Fruit fly (Drosophila melanogaster): Measurements from ENCODE around the gene btsz.

DNA sequence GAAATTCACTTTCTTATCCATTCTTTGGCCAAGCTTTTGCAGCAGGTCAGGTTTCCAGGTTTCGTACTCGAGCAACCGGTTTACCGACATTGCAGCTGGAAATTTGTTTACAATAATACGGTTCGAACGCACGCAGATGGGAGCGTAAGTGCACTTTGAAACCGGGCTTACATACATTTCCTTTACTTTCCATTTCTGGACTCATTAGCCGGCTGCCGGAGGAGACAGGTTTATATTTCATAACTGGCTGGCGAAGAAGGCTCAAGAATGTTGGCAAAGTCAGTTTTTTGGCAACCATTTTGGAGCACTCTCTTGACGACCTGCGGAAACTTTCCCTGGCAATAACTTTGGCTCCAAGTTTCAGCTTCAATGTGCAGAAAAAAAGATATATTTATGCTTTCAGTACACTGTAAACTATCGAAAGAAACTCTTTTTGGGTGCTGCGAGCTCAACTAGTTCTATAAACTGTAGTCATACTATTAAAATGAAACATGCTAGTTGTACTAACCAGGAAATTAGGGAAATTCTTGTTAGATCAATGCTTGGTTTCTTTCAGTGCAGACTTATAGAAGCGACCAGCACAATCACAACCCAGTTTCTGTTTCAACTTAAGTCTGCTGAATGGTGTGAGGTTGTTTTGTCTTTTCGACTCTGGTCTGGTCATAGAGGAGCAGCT lies 28.2 kb downstream of the btsz start:
- TF ChIP-seq CG9932 (GFP tag; IDR thresholded peaks at IDR 0.05) (no peak), Antp (GFP tag; optimal IDR thresholded peaks at IDR 0.05) (no peak), CG3995 (GFP tag; optimal IDR thresholded peaks at IDR 0.05) (no peak), CG6683 (GFP tag; optimal IDR thresholded peaks at IDR 0.05) (no peak), Vsx1 (GFP tag; optimal IDR thresholded peaks at IDR 0.05) (no peak), CG8359 (GFP tag; optimal IDR thresholded peaks at IDR 0.05; ENCODE audit: borderline replicate concordance) (no peak), CG2678 (tag; optimal IDR thresholded peaks at IDR 0.05) (no peak), CG1792 (GFP tag; optimal IDR thresholded peaks at IDR 0.05) (no peak), CG13894 (tag; optimal IDR thresholded peaks at IDR 0.05) (no peak), CG9727 (GFP tag; optimal IDR thresholded peaks at IDR 0.05) (no peak)
